Fruit fly (Drosophila melanogaster) whole organism, embryonic: ENCODE data around the gene CG7991.

Experiments used
- Adf1 ChIP-seq: fragments of 200-800 bp; sonication (Bioruptor generic); IDR thresholded peaks from 2 replicates; pipeline ENCODE4 v1.3.6; 2022; ENCODE audit warnings: missing biosample characterization, missing genetic modification characterization
- Atf3 ChIP-seq: fragments of 200-800 bp; sonication (Bioruptor generic); optimal IDR thresholded peaks from 3 replicates; lab custom pipeline; 2016; ENCODE audit warnings: missing biosample characterization, missing genetic modification characterization
- Awh ChIP-seq: fragments of 200-800 bp; sonication (Bioruptor generic); IDR thresholded peaks from 2 replicates; pipeline ENCODE4, ENCODE4 v1.3.6; 2022; ENCODE audit warnings: missing biosample characterization, missing genetic modification characterization
- Bteb2 ChIP-seq: fragments of 200-800 bp; sonication (Bioruptor generic); optimal IDR thresholded peaks from 2 replicates; lab custom pipeline; 2016; ENCODE audit warnings: missing biosample characterization, missing genetic modification characterization
- CG1024 ChIP-seq: fragments of 200-800 bp; sonication (Bioruptor generic); IDR thresholded peaks from 2 replicates; pipeline ENCODE4 v1.3.6; 2022; ENCODE audit warnings: missing biosample characterization, missing genetic modification characterization
- CG10267 ChIP-seq: fragments of 200-800 bp; sonication (Bioruptor generic); optimal IDR thresholded peaks from 2 replicates; lab custom pipeline; 2018; ENCODE audit warnings: missing biosample characterization, mild to moderate bottlenecking, missing genetic modification characterization, moderate library complexity
- CG10431 ChIP-seq: fragments of 200-800 bp; sonication (Bioruptor generic); optimal IDR thresholded peaks from 3 replicates; lab custom pipeline; 2018; ENCODE audit warnings: missing biosample characterization, mild to moderate bottlenecking, missing genetic modification characterization
- CG10565 ChIP-seq: fragments of 200-800 bp; sonication (Bioruptor generic); optimal IDR thresholded peaks from 3 replicates; lab custom pipeline; 2016; ENCODE audit warnings: missing biosample characterization, mild to moderate bottlenecking, missing genetic modification characterization
- CG12155 ChIP-seq: fragments of 200-800 bp; sonication (Bioruptor generic); optimal IDR thresholded peaks from 3 replicates; lab custom pipeline; 2016; ENCODE audit warnings: missing biosample characterization, missing genetic modification characterization
- CG1233 ChIP-seq: fragments of 200-800 bp; sonication (Bioruptor generic); optimal IDR thresholded peaks from 4 replicates; lab custom pipeline; 2018; ENCODE audit warnings: missing biosample characterization, mild to moderate bottlenecking, missing genetic modification characterization
- CG14667 ChIP-seq: fragments of 200-800 bp; sonication (Bioruptor generic); IDR thresholded peaks from 2 replicates; pipeline ENCODE4 v1.3.6; 2022; ENCODE audit warnings: missing biosample characterization, missing genetic modification characterization
- CG14965 ChIP-seq: fragments of 200-800 bp; sonication (Bioruptor generic); optimal IDR thresholded peaks from 2 replicates; lab custom pipeline; 2016; ENCODE audit warnings: missing biosample characterization, missing genetic modification characterization, borderline replicate concordance
- CG1529 ChIP-seq: fragments of 200-800 bp; sonication (Bioruptor generic); optimal IDR thresholded peaks from 3 replicates; lab custom pipeline; 2018; ENCODE audit warnings: missing biosample characterization, missing genetic modification characterization
- CG15514 ChIP-seq: fragments of 200-800 bp; sonication (Bioruptor generic); optimal IDR thresholded peaks from 3 replicates; lab custom pipeline; 2017; ENCODE audit warnings: missing biosample characterization, missing genetic modification characterization, mild to moderate bottlenecking, moderate library complexity, missing genetic modification reagents
- CG16863 ChIP-seq: fragments of 200-800 bp; sonication (Bioruptor generic); optimal IDR thresholded peaks from 3 replicates; lab custom pipeline; 2016; ENCODE audit warnings: missing biosample characterization, missing genetic modification characterization
- CG17912 ChIP-seq: fragments of 200-800 bp; sonication (Bioruptor generic); optimal IDR thresholded peaks from 2 replicates; lab custom pipeline; 2018; ENCODE audit warnings: missing biosample characterization, mild to moderate bottlenecking, missing genetic modification characterization
- CG2202 ChIP-seq: fragments of 200-800 bp; sonication (Bioruptor generic); optimal IDR thresholded peaks from 2 replicates; lab custom pipeline; 2018; ENCODE audit warnings: missing biosample characterization, mild to moderate bottlenecking, missing genetic modification characterization
- CG2712 ChIP-seq: fragments of 200-800 bp; optimal IDR thresholded peaks from 3 replicates; lab custom pipeline; 2019; ENCODE audit warnings: missing biosample characterization, mild to moderate bottlenecking, missing genetic modification characterization, moderate library complexity
- CG2889 ChIP-seq: fragments of 200-800 bp; sonication (Bioruptor generic); IDR thresholded peaks from 3 replicates; pipeline ENCODE4 v1.3.6; 2022; ENCODE audit warnings: missing biosample characterization, missing genetic modification characterization
- CG4854 ChIP-seq: fragments of 200-800 bp; sonication (Bioruptor generic); optimal IDR thresholded peaks from 2 replicates; lab custom pipeline; 2016; ENCODE audit warnings: missing biosample characterization, missing genetic modification characterization, inconsistent platforms
- CG7372 ChIP-seq: fragments of 200-800 bp; sonication (Bioruptor generic); IDR thresholded peaks from 2 replicates; pipeline ENCODE4 v1.3.6; 2022; ENCODE audit warnings: missing biosample characterization, missing genetic modification characterization
- D19B ChIP-seq: fragments of 200-800 bp; sonication (Bioruptor generic); optimal IDR thresholded peaks from 2 replicates; lab custom pipeline; 2017; ENCODE audit warnings: missing biosample characterization, mild to moderate bottlenecking, missing genetic modification characterization
- H15 ChIP-seq: fragments of 200-800 bp; sonication (Bioruptor generic); IDR thresholded peaks from 3 replicates; pipeline ENCODE4 v1.3.6; 2022; ENCODE audit warnings: missing biosample characterization, missing genetic modification characterization
- Hr39 ChIP-seq: fragments of >200 bp; optimal IDR thresholded peaks from 2 replicates; lab custom pipeline; 2017
- Hr51 ChIP-seq, 2 experiments: fragments of 200-800 bp; sonication (Bioruptor generic); optimal IDR thresholded peaks; 2 replicates in 1 of 2; 3 replicates in 1 of 2; lab custom pipeline; 2016 to 2018; ENCODE audit warnings: missing biosample characterization in 2 of 2, missing genetic modification characterization in 2 of 2, mild to moderate bottlenecking in 1 of 2, moderate library complexity in 1 of 2
- PHDP ChIP-seq: fragments of 200-800 bp; sonication (Bioruptor generic); optimal IDR thresholded peaks from 3 replicates; lab custom pipeline; 2018; ENCODE audit warnings: missing biosample characterization, mild to moderate bottlenecking, missing genetic modification characterization, moderate library complexity
- Pdp1 ChIP-seq, 2 experiments: fragments of 200-800 bp; sonication (Bioruptor generic); optimal IDR thresholded peaks; 3 replicates each; lab custom pipeline; 2016; ENCODE audit warnings: missing biosample characterization in 2 of 2, missing genetic modification characterization in 2 of 2, mild to moderate bottlenecking in 1 of 2, moderate library complexity in 1 of 2
- Sin3A ChIP-seq: fragments of >200 bp; optimal IDR thresholded peaks from 2 replicates; lab custom pipeline; 2018
- Spps ChIP-seq: fragments of 200-800 bp; sonication (Bioruptor generic); optimal IDR thresholded peaks from 2 replicates; lab custom pipeline; 2018; ENCODE audit warnings: missing biosample characterization, mild to moderate bottlenecking, missing genetic modification characterization
- Sry-β ChIP-seq: fragments of 200-800 bp; sonication (Bioruptor generic); optimal IDR thresholded peaks from 2 replicates; lab custom pipeline; 2018; ENCODE audit warnings: missing biosample characterization, mild to moderate bottlenecking, missing genetic modification characterization, moderate library complexity
- Usf ChIP-seq: fragments of 200-800 bp; sonication (Bioruptor generic); optimal IDR thresholded peaks from 2 replicates; lab custom pipeline; 2017; ENCODE audit warnings: missing genotype, missing biosample characterization, missing genetic modification characterization
- bsh ChIP-seq, 2 experiments: fragments of 200-800 bp; sonication (Bioruptor generic); optimal IDR thresholded peaks; 2 replicates each; lab custom pipeline; 2017 to 2018; ENCODE audit warnings: mild to moderate bottlenecking in 2 of 2, missing biosample characterization in 2 of 2, missing genetic modification characterization in 2 of 2, moderate library complexity in 1 of 2
- danr ChIP-seq: fragments of 200-800 bp; sonication (Bioruptor generic); IDR thresholded peaks from 2 replicates; pipeline ENCODE4 v1.3.6; 2022; ENCODE audit warnings: missing biosample characterization, missing genetic modification characterization
- dmrt99B ChIP-seq: fragments of 200-800 bp; sonication (Bioruptor generic); optimal IDR thresholded peaks from 2 replicates; lab custom pipeline; 2018; ENCODE audit warnings: missing biosample characterization, mild to moderate bottlenecking, missing genetic modification characterization, moderate library complexity
- esg ChIP-seq: fragments of 200-800 bp; sonication (Bioruptor generic); conservative IDR thresholded peaks from 2 replicates; pipeline ENCODE4 v1.3.6; 2022; ENCODE audit warnings: missing biosample characterization, missing genetic modification characterization
- ewg ChIP-seq: fragments of 200-800 bp; sonication (Bioruptor generic); optimal IDR thresholded peaks from 3 replicates; lab custom pipeline; 2017; ENCODE audit warnings: mild to moderate bottlenecking, missing biosample characterization, missing genetic modification reagents, missing genetic modification characterization
- fd3F ChIP-seq: fragments of 200-800 bp; sonication (Bioruptor generic); optimal IDR thresholded peaks from 2 replicates; lab custom pipeline; 2018; ENCODE audit warnings: missing biosample characterization, mild to moderate bottlenecking, missing genetic modification characterization, moderate library complexity
- fru ChIP-seq: fragments of >200 bp; optimal IDR thresholded peaks from 2 replicates; lab custom pipeline; 2017
- grn ChIP-seq: fragments of 200-800 bp; sonication (Bioruptor generic); optimal IDR thresholded peaks from 3 replicates; lab custom pipeline; 2017; ENCODE audit warnings: missing biosample characterization, missing genetic modification characterization
- gt ChIP-seq: fragments of 200-800 bp; sonication (Bioruptor generic); IDR thresholded peaks from 2 replicates; pipeline ENCODE4 v1.3.6; 2022; ENCODE audit warnings: missing biosample characterization, missing genetic modification characterization
- jumu ChIP-seq: fragments of 200-800 bp; sonication (Bioruptor generic); optimal IDR thresholded peaks from 3 replicates; lab custom pipeline; 2016; ENCODE audit warnings: missing biosample characterization, missing genetic modification characterization
- klu ChIP-seq: fragments of 200-800 bp; sonication (Bioruptor generic); IDR thresholded peaks from 2 replicates; pipeline ENCODE4 v1.3.6; 2022; ENCODE audit warnings: missing biosample characterization, missing genetic modification characterization
- mam ChIP-seq: fragments of 200-800 bp; sonication (Bioruptor generic); optimal IDR thresholded peaks from 3 replicates; lab custom pipeline; 2016; ENCODE audit warnings: missing biosample characterization, missing genetic modification characterization
- odd ChIP-seq: fragments of 200-800 bp; sonication (Bioruptor generic); optimal IDR thresholded peaks from 2 replicates; lab custom pipeline; 2017; ENCODE audit warnings: missing biosample characterization, mild to moderate bottlenecking, missing genetic modification characterization
- pb ChIP-seq: fragments of 200-800 bp; sonication (Bioruptor generic); optimal IDR thresholded peaks from 3 replicates; lab custom pipeline; 2016; ENCODE audit warnings: missing biosample characterization, missing genetic modification characterization
- pros ChIP-seq: fragments of 200-800 bp; sonication (Bioruptor generic); optimal IDR thresholded peaks from 3 replicates; lab custom pipeline; 2019; ENCODE audit warnings: missing biosample characterization, mild to moderate bottlenecking, missing genetic modification characterization, moderate library complexity
- psq ChIP-seq: fragments of 200-800 bp; sonication (Bioruptor generic); optimal IDR thresholded peaks from 2 replicates; lab custom pipeline; 2017; ENCODE audit warnings: missing biosample characterization, missing genetic modification characterization
- tio ChIP-seq: fragments of 200-800 bp; sonication (Bioruptor generic); optimal IDR thresholded peaks from 2 replicates; lab custom pipeline; 2017; ENCODE audit warnings: missing biosample characterization, missing genetic modification characterization, inconsistent platforms
- ttk ChIP-seq: fragments of 200-800 bp; sonication (Bioruptor generic); IDR thresholded peaks from 2 replicates; pipeline ENCODE4 v2.1.2; 2022; ENCODE audit warnings: missing biosample characterization, missing genetic modification characterization
- vvl ChIP-seq: fragments of 200-800 bp; sonication (Bioruptor generic); IDR thresholded peaks from 2 replicates; pipeline ENCODE4 v1.3.6; 2022; ENCODE audit warnings: missing biosample characterization, missing genetic modification characterization
- z ChIP-seq: fragments of 200-800 bp; sonication (Bioruptor generic); IDR thresholded peaks from 3 replicates; pipeline ENCODE4 v1.3.6; 2022; ENCODE audit warnings: missing biosample characterization, missing genetic modification characterization
- zfh1 ChIP-seq: fragments of 200-800 bp; sonication (Bioruptor generic); IDR thresholded peaks from 3 replicates; pipeline ENCODE4 v1.3.6; 2022; ENCODE audit warnings: missing biosample characterization, missing genetic modification characterization

Gene CG7991

DNA sequence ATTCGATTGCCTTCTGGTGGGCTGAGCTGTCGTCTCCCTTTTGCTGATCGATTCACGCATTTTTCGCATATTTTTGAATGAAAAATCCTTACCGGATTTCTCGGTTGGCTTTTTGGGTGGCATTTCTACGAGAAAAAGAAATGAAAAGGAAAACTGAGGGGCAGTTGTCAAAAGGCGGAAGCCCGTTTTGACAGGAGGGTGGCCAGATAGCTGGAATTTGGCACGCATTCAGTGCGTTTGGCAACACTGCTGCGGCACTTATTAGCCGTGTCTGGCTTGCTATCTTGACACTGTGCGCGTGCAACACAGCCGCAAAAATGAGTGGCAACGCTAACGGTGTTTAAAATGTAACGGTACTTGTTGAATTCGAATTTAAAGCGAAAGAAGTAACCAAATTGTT lies 6.0 kb upstream of the CG7991 start, which contains the start of gene RpL23A (continued):
- TF ChIP-seq jumu (GFP tag; lab: Kevin White, UChicago), result peak; percentile 96
- TF ChIP-seq vvl (GFP tag; lab: Robert Waterston, UW), result peak; percentile 97
- peak; percentile 96 for TF ChIP-seq CG15514 (GFP tag; lab: Kevin White, UChicago)
- peak; percentile 85 for TF ChIP-seq CG14667 (GFP tag; lab: Robert Waterston, UW)
- TF ChIP-seq mam (GFP tag; lab: Kevin White, UChicago), result peak; percentile 97
- peak; percentile 89 for TF ChIP-seq odd (GFP tag; lab: Kevin White, UChicago)
- peak; percentile 87 for TF ChIP-seq CG1024 (GFP tag; lab: Robert Waterston, UW)
- peak; percentile 93 for TF ChIP-seq CG2712
- TF ChIP-seq ewg, result peak; percentile 93
- TF ChIP-seq gt, result peak; percentile 90
- peak; percentile 92 for TF ChIP-seq H15 (GFP tag; lab: Robert Waterston, UW)
- peak; percentile 88 for TF ChIP-seq CG14965 (GFP tag; lab: Kevin White, UChicago)
- TF ChIP-seq Hr51 (GFP tag; optimal IDR thresholded peaks at IDR 0.05; lab: Kevin White, UChicago), result peak; percentile 79 to 97
- TF ChIP-seq Hr39 (lab: Kevin White, UChicago), result no peak
- TF ChIP-seq CG17912, result peak; percentile 96
- TF ChIP-seq Spps (tag; lab: Kevin White, UChicago), result peak; percentile 83
- peak; percentile 92 for TF ChIP-seq grn
- peak; percentile 84 for TF ChIP-seq CG10565 (GFP tag; lab: Kevin White, UChicago)
- peak; percentile 68 for TF ChIP-seq danr (GFP tag; lab: Robert Waterston, UW)
- TF ChIP-seq dmrt99B, result peak; percentile 80
- peak; percentile 92 for TF ChIP-seq CG10431 (GFP tag; lab: Kevin White, UChicago)
- TF ChIP-seq tio (GFP tag; lab: Kevin White, UChicago), result no peak
- peak; percentile 90 for TF ChIP-seq CG7372 (GFP tag; lab: Robert Waterston, UW)
- peak; percentile 66 for TF ChIP-seq esg (GFP tag; lab: Robert Waterston, UW)
- peak; percentile 92 for TF ChIP-seq PHDP
- peak; percentile 98 for TF ChIP-seq zfh1
- peak; percentile 96 for TF ChIP-seq CG4854 (GFP tag; lab: Kevin White, UChicago)
- peak; percentile 94 for TF ChIP-seq Usf (GFP tag; lab: Kevin White, UChicago)
- no peak for TF ChIP-seq fru
- peak; percentile 87 for TF ChIP-seq fd3F
- TF ChIP-seq CG2202 (tag; lab: Kevin White, UChicago), result peak; percentile 86
- TF ChIP-seq CG2889 (GFP tag; lab: Robert Waterston, UW), result peak; percentile 85
- TF ChIP-seq ttk, result peak; percentile 94
- peak; percentile 92 to 93 for TF ChIP-seq Pdp1 (GFP tag; optimal IDR thresholded peaks at IDR 0.05; lab: Kevin White, UChicago)
- peak; percentile 78 for TF ChIP-seq Adf1
- peak; percentile 91 for TF ChIP-seq CG16863
- TF ChIP-seq CG1233 (GFP tag; lab: Kevin White, UChicago), result peak; percentile 95
- peak; percentile 100 for TF ChIP-seq CG10267 (tag; lab: Kevin White, UChicago)
- peak; percentile 39; the same call in 1 of the 3 replicates for TF ChIP-seq z (GFP tag; lab: Robert Waterston, UW)
- peak; percentile 23 for TF ChIP-seq pros (GFP tag; lab: Kevin White, UChicago)
- TF ChIP-seq Atf3 (GFP tag; lab: Kevin White, UChicago), result peak; percentile 95
- peak; percentile 80 for TF ChIP-seq CG1529 (GFP tag; lab: Kevin White, UChicago)
- TF ChIP-seq Sin3A (lab: Kevin White, UChicago), result peak; percentile 87
- TF ChIP-seq psq (GFP tag; lab: Kevin White, UChicago), result peak; percentile 93
- peak; percentile 97 for TF ChIP-seq pb (GFP tag; lab: Kevin White, UChicago)
- peak; percentile 91 for TF ChIP-seq Awh (GFP tag; lab: Robert Waterston, UW)
- peak; percentile 52 for TF ChIP-seq Sry-β
- TF ChIP-seq CG12155 (GFP tag; lab: Kevin White, UChicago), result peak; percentile 91
- TF ChIP-seq Bteb2, result peak; percentile 95
- TF ChIP-seq D19B (GFP tag; lab: Kevin White, UChicago), result peak; percentile 82
- peak in 1 of 2 experiments; percentile 86 for TF ChIP-seq bsh (GFP tag; optimal IDR thresholded peaks at IDR 0.05; lab: Kevin White, UChicago)
- peak; percentile 88 for TF ChIP-seq klu (GFP tag; lab: Robert Waterston, UW)
